2 fruit fly cellular contexts compared by ENCODE assay signal in genomic region chr3R:31089985-31090384, dm6.
A peak's percentile ranks its signal among the peaks of the same experiment; 100 is the strongest.
TF ChIP-seq lines count a peak whose summit lies in the region.

No protein-coding gene starts in this region.

- no peak for TF ChIP-seq CTCF in whole organism, embryonic (GFP tag; optimal IDR thresholded peaks at IDR 0.05; lab: Kevin White, UChicago)

TF ChIP-seq in whole organism, embryonic, 481 proteins besides CTCF, POLR2A, EP300 and RAD21:
- TF ChIP-seq CG3726 (GFP tag; IDR thresholded peaks at IDR 0.05; lab: Robert Waterston, UW) (no peak), Eip74EF (GFP tag; optimal IDR thresholded peaks at IDR 0.05; lab: Kevin White, UChicago) (no peak), sr (GFP tag; IDR thresholded peaks at IDR 0.05; lab: Robert Waterston, UW) (no peak), pros (GFP tag; optimal IDR thresholded peaks at IDR 0.05; lab: Kevin White, UChicago) (no peak), pan (optimal IDR thresholded peaks at IDR 0.05; lab: Kevin White, UChicago) (no peak), pan (GFP tag; optimal IDR thresholded peaks at IDR 0.05 in 1 of 2, IDR thresholded peaks at IDR 0.05 in 1 of 2) (no peak), Ets97D (GFP tag; optimal IDR thresholded peaks at IDR 0.05; lab: Kevin White, UChicago) (peak; percentile 75), CG31365 (tag; optimal IDR thresholded peaks at IDR 0.05; lab: Kevin White, UChicago) (peak; percentile 11), croc (GFP tag; conservative IDR thresholded peaks at IDR 0.05; lab: Robert Waterston, UW) (no peak), cwo (GFP tag; optimal IDR thresholded peaks at IDR 0.05; lab: Kevin White, UChicago) (no peak), gro (GFP tag; optimal IDR thresholded peaks at IDR 0.05; lab: Kevin White, UChicago) (no peak), sens (GFP tag; lab: Kevin White, UChicago) (peak; percentile 75), kah (GFP tag; optimal IDR thresholded peaks at IDR 0.05; lab: Kevin White, UChicago) (no peak), Ssrp (tag; optimal IDR thresholded peaks at IDR 0.05; lab: Kevin White, UChicago) (no peak), lilli (GFP tag; optimal IDR thresholded peaks at IDR 0.05; lab: Kevin White, UChicago) (no peak), CG12104 (GFP tag; optimal IDR thresholded peaks at IDR 0.05; lab: Kevin White, UChicago) (no peak), stc (GFP tag; IDR thresholded peaks at IDR 0.05; lab: Robert Waterston, UW) (no peak), CG9727 (GFP tag; optimal IDR thresholded peaks at IDR 0.05; lab: Kevin White, UChicago) (no peak), CG7271 (tag; optimal IDR thresholded peaks at IDR 0.05; lab: Kevin White, UChicago) (peak; percentile 10), CG9609 (GFP tag; optimal IDR thresholded peaks at IDR 0.05; lab: Kevin White, UChicago) (no peak)

TF ChIP-seq in whole organism, prepupa, 60 proteins besides CTCF, POLR2A, EP300 and RAD21:
- TF ChIP-seq svp (GFP tag; lab: Kevin White, UChicago): peak; percentile 14
- TF ChIP-seq CG8319 (GFP tag; optimal IDR thresholded peaks at IDR 0.05; lab: Kevin White, UChicago): no peak
